Worm (Caenorhabditis elegans) whole organism, L2 larva: ENCODE results near the gene str-9.
"Not testable (repeated sequence)": the region's sequence is repeated elsewhere in the genome, so short reads cannot be mapped to it uniquely, and the experiment has no call there.

Source experiments
- ama-1 ChIP-seq: fragments of 150-350 bp; optimal IDR thresholded peaks from 2 replicates; lab custom pipeline; 2018; ENCODE audit warnings: inconsistent platforms
- elt-1 ChIP-seq: fragments of 150-350 bp; optimal IDR thresholded peaks from 2 replicates; lab custom pipeline; 2014; ENCODE audit warnings: missing biosample characterization, missing genetic modification characterization
- fos-1 ChIP-seq: fragments of 150-350 bp; optimal IDR thresholded peaks from 2 replicates; lab custom pipeline; 2014; ENCODE audit warnings: missing biosample characterization, missing genetic modification characterization
- lin-13 ChIP-seq: fragments of 150-350 bp; optimal IDR thresholded peaks from 2 replicates; lab custom pipeline; 2014; ENCODE audit warnings: missing biosample characterization, missing genetic modification reagents, missing genetic modification characterization
- lin-39 ChIP-seq: fragments of 150-350 bp; optimal IDR thresholded peaks from 2 replicates; lab custom pipeline; 2014; ENCODE audit warnings: missing biosample characterization, missing genetic modification reagents, missing genetic modification characterization
- lsy-2 ChIP-seq, 2 experiments: fragments of 150-350 bp in 1 of 2; sonication (generic microtip) in 1 of 2; optimal IDR thresholded peaks; 2 replicates each; lab custom pipeline; 2014 to 2017; ENCODE audit warnings: missing biosample characterization in 2 of 2, missing genetic modification characterization in 2 of 2
- nhr-12 ChIP-seq: fragments of 150-350 bp; optimal IDR thresholded peaks from 2 replicates; lab custom pipeline; 2014; ENCODE audit warnings: missing biosample characterization, missing genetic modification characterization
- snpc-4 ChIP-seq: fragments of 150-350 bp; optimal IDR thresholded peaks from 2 replicates; lab custom pipeline; 2014; ENCODE audit warnings: missing biosample characterization, missing genetic modification characterization
- unc-62 ChIP-seq: fragments of 150-350 bp; optimal IDR thresholded peaks from 2 replicates; lab custom pipeline; 2014; ENCODE audit warnings: missing biosample characterization, missing genetic modification reagents, missing genetic modification characterization

- TF ChIP-seq elt-1 (tag; lab: Kevin White, UChicago); lin-13 (GFP tag; lab: Kevin White, UChicago); lsy-2 (tag; optimal IDR thresholded peaks at IDR 0.05; lab: Kevin White, UChicago); snpc-4 (tag; lab: Kevin White, UChicago); ama-1; lin-39; fos-1; nhr-12 (tag; lab: Kevin White, UChicago); unc-62 (GFP tag; lab: Kevin White, UChicago): not testable (repeated sequence)
Measured at ce11 chrV:15744366-15744765, 14.2 kb upstream of the str-9 start, which contains the start of gene str-19.
